Worm (Caenorhabditis elegans) whole organism, L3 larva: ENCODE measurements around the gene snf-10.

Source experiments
- R02D3.7 ChIP-seq: fragments of 150-350 bp; optimal IDR thresholded peaks from 2 replicates; lab custom pipeline; 2014; ENCODE audit warnings: missing biosample characterization, missing genetic modification characterization
- ceh-28 ChIP-seq: fragments of 150-350 bp; optimal IDR thresholded peaks from 2 replicates; lab custom pipeline; 2014; ENCODE audit warnings: missing biosample characterization, missing genetic modification reagents, missing genetic modification characterization
- ceh-82 ChIP-seq: fragments of 150-350 bp; optimal IDR thresholded peaks from 2 replicates; lab custom pipeline; 2014; ENCODE audit warnings: missing biosample characterization, missing genetic modification characterization
- fkh-10 ChIP-seq: sonication (generic microtip); optimal IDR thresholded peaks from 2 replicates; lab custom pipeline; 2017; ENCODE audit warnings: missing biosample characterization, missing genetic modification reagents, missing genetic modification characterization
- fos-1 ChIP-seq: fragments of 150-350 bp; optimal IDR thresholded peaks from 2 replicates; lab custom pipeline; 2014; ENCODE audit warnings: missing biosample characterization, missing genetic modification characterization
- nhr-12 ChIP-seq: fragments of 150-350 bp; optimal IDR thresholded peaks from 2 replicates; lab custom pipeline; 2014; ENCODE audit warnings: missing biosample characterization, missing genetic modification characterization
- pha-4 ChIP-seq: fragments of 150-350 bp; optimal IDR thresholded peaks from 2 replicates; lab custom pipeline; 2014; ENCODE audit warnings: missing biosample characterization, missing genetic modification reagents, missing genetic modification characterization
- pqm-1 ChIP-seq: fragments of 150-350 bp; optimal IDR thresholded peaks from 2 replicates; lab custom pipeline; 2017; ENCODE audit warnings: missing biosample characterization, missing genetic modification characterization, inconsistent platforms
- sea-2 ChIP-seq: fragments of 150-350 bp; sonication (generic microtip); optimal IDR thresholded peaks from 4 replicates; lab custom pipeline; 2014; ENCODE audit warnings: missing biosample characterization, missing genetic modification reagents, missing genetic modification characterization
- skn-1 ChIP-seq: fragments of 150-350 bp; optimal IDR thresholded peaks from 2 replicates; lab custom pipeline; 2014; ENCODE audit warnings: missing biosample characterization, missing genetic modification characterization
- tbx-2 ChIP-seq: sonication (generic microtip); optimal IDR thresholded peaks from 2 replicates; lab custom pipeline; 2016; ENCODE audit warnings: mild to moderate bottlenecking, missing genetic modification characterization, missing compliant biosample characterization
- zag-1 ChIP-seq: fragments of 150-350 bp; optimal IDR thresholded peaks from 2 replicates; lab custom pipeline; 2014; ENCODE audit warnings: missing biosample characterization, missing genetic modification characterization

DNA sequence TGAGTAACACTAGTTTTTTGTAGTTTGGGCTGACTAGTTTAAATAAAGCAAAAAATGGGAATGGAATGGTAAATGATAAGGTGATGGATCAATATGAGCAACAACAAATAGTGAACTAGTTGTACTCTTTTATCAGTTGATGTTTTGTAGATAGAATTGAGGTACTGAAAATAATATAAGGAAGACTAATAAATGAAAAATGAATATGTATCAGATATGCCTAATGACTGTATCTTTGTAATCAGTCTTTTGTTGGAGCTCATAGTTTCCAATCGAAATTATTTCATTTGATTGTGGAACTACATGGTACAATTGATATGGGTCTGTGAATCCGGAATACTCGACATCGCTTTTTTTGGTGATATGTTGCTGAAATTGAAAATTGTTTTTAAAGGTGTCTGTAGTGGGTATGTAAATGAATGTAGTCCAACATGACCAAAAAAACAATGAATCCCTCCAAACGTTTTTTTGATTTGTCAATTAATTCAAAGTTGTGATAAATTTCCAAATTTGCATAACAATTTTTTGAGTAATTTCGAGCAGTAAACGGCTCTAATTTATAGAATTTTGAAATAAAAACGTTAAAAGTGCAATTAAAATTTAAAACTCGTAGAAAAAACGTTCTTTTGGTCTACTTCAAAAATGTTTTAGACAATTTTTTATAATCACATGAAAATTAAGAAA is 30.5 kb downstream of the snf-10 start, which contains the start of gene F15H10.12:
- TF ChIP-seq ceh-82 (tag; lab: Kevin White, UChicago) (no peak), tbx-2 (tag; lab: Kevin White, UChicago) (no peak), ceh-28 (tag; lab: Kevin White, UChicago) (no peak), pha-4 (tag; lab: Kevin White, UChicago) (no peak), nhr-12 (tag; lab: Kevin White, UChicago) (no peak), fos-1 (tag; lab: Kevin White, UChicago) (no peak), R02D3.7 (no peak), skn-1 (tag; lab: Kevin White, UChicago) (no peak), pqm-1 (no peak), sea-2 (GFP tag; lab: Kevin White, UChicago) (no peak), zag-1 (tag; lab: Kevin White, UChicago) (no peak), fkh-10 (GFP tag; lab: Kevin White, UChicago) (no peak)
